Fruit fly (Drosophila melanogaster) whole organism, embryonic: Measurements from ENCODE around the gene CG43922.

ENCODE experiments used
- ATbp ChIP-seq: fragments of 200-800 bp; sonication (Bioruptor generic); optimal IDR thresholded peaks from 2 replicates; lab custom pipeline; 2017; ENCODE audit warnings: missing biosample characterization, mild to moderate bottlenecking, missing genetic modification characterization, missing genetic modification reagents
- Asciz ChIP-seq: fragments of 200-800 bp; sonication (Bioruptor generic); optimal IDR thresholded peaks from 2 replicates; lab custom pipeline; 2017; ENCODE audit warnings: missing biosample characterization, mild to moderate bottlenecking, missing genetic modification characterization, missing genetic modification reagents
- Atf6 ChIP-seq: fragments of 200-800 bp; sonication (Bioruptor generic); IDR thresholded peaks from 2 replicates; pipeline ENCODE4 v1.3.6; 2022; ENCODE audit warnings: missing biosample characterization, missing genetic modification characterization
- Awh ChIP-seq: fragments of 200-800 bp; sonication (Bioruptor generic); IDR thresholded peaks from 2 replicates; pipeline ENCODE4, ENCODE4 v1.3.6; 2022; ENCODE audit warnings: missing biosample characterization, missing genetic modification characterization
- Blimp-1 ChIP-seq: fragments of 200-800 bp; sonication (Bioruptor generic); optimal IDR thresholded peaks from 3 replicates; lab custom pipeline; 2018; ENCODE audit warnings: missing biosample characterization, missing genetic modification characterization, mild to moderate bottlenecking, moderate library complexity, missing genetic modification reagents
- BtbVII ChIP-seq: fragments of 200-800 bp; sonication (Bioruptor generic); optimal IDR thresholded peaks from 3 replicates; lab custom pipeline; 2017; ENCODE audit warnings: missing biosample characterization, mild to moderate bottlenecking, missing genetic modification characterization
- CG10431 ChIP-seq: fragments of 200-800 bp; sonication (Bioruptor generic); optimal IDR thresholded peaks from 3 replicates; lab custom pipeline; 2018; ENCODE audit warnings: missing biosample characterization, mild to moderate bottlenecking, missing genetic modification characterization
- CG12219 ChIP-seq: fragments of 200-800 bp; sonication (Bioruptor generic); optimal IDR thresholded peaks from 3 replicates; lab custom pipeline; 2018; ENCODE audit warnings: missing biosample characterization, mild to moderate bottlenecking, missing genetic modification characterization
- CG12236 ChIP-seq: fragments of 200-800 bp; sonication (Bioruptor generic); optimal IDR thresholded peaks from 2 replicates; lab custom pipeline; 2016; ENCODE audit warnings: missing biosample characterization, missing genetic modification characterization
- CG15696 ChIP-seq: fragments of 200-800 bp; sonication (Bioruptor generic); optimal IDR thresholded peaks from 2 replicates; lab custom pipeline; 2019; ENCODE audit warnings: missing biosample characterization, mild to moderate bottlenecking, missing genetic modification characterization, moderate library complexity
- CG17612 ChIP-seq: fragments of 200-800 bp; sonication (Bioruptor generic); IDR thresholded peaks from 2 replicates; pipeline ENCODE4 v1.3.6; 2022; ENCODE audit warnings: missing biosample characterization, missing genetic modification characterization
- CG2199 ChIP-seq: fragments of 200-800 bp; sonication (Bioruptor generic); IDR thresholded peaks from 3 replicates; pipeline ENCODE4 v1.3.6; 2022; ENCODE audit warnings: missing biosample characterization, missing genetic modification characterization
- CG33557 ChIP-seq: fragments of 200-800 bp; sonication (Bioruptor generic); optimal IDR thresholded peaks from 2 replicates; lab custom pipeline; 2019; ENCODE audit warnings: missing biosample characterization, mild to moderate bottlenecking, missing genetic modification characterization, moderate library complexity
- CG4404 ChIP-seq: fragments of 200-800 bp; sonication (Bioruptor generic); IDR thresholded peaks from 2 replicates; pipeline ENCODE4 v1.3.6; 2022; ENCODE audit warnings: missing biosample characterization, missing genetic modification characterization
- CG6689 ChIP-seq: fragments of 200-800 bp; sonication (Bioruptor generic); IDR thresholded peaks from 2 replicates; pipeline ENCODE4 v1.3.6; 2022; ENCODE audit warnings: missing biosample characterization, missing genetic modification characterization
- CG6813 ChIP-seq: fragments of 200-800 bp; sonication (Bioruptor generic); optimal IDR thresholded peaks from 2 replicates; lab custom pipeline; 2017; ENCODE audit warnings: missing biosample characterization, missing genetic modification characterization, mild to moderate bottlenecking, moderate library complexity, missing genetic modification reagents
- CG7786 ChIP-seq: fragments of 200-800 bp; sonication (Bioruptor generic); optimal IDR thresholded peaks from 2 replicates; lab custom pipeline; 2016; ENCODE audit warnings: missing biosample characterization, missing genetic modification characterization
- CG8359 ChIP-seq: fragments of 200-800 bp; sonication (Bioruptor generic); optimal IDR thresholded peaks from 2 replicates; lab custom pipeline; 2017; ENCODE audit warnings: missing biosample characterization, mild to moderate bottlenecking, missing genetic modification characterization, borderline replicate concordance
- CG8388 ChIP-seq: fragments of 200-800 bp; sonication (Bioruptor generic); optimal IDR thresholded peaks from 2 replicates; lab custom pipeline; 2019; ENCODE audit warnings: missing biosample characterization, mild to moderate bottlenecking, missing genetic modification characterization, moderate library complexity
- CTCF ChIP-seq: fragments of 200-800 bp; sonication (Bioruptor generic); optimal IDR thresholded peaks from 2 replicates; lab custom pipeline; 2017; ENCODE audit warnings: missing biosample characterization, mild to moderate bottlenecking, missing genetic modification characterization, moderate library complexity
- D19A ChIP-seq: fragments of 200-800 bp; optimal IDR thresholded peaks from 3 replicates; lab custom pipeline; 2019; ENCODE audit warnings: missing biosample characterization, mild to moderate bottlenecking, missing genetic modification characterization, moderate library complexity
- Eip74EF ChIP-seq, 2 experiments: fragments of 200-800 bp in 1 of 2; fragments of >200 bp in 1 of 2; sonication (Bioruptor generic) in 1 of 2; optimal IDR thresholded peaks; 2 replicates each; lab custom pipeline; 2017 to 2019; ENCODE audit warnings: missing biosample characterization in 2 of 2, missing genetic modification characterization in 2 of 2, mild to moderate bottlenecking in 1 of 2, moderate library complexity in 1 of 2
- H15 ChIP-seq: fragments of 200-800 bp; sonication (Bioruptor generic); IDR thresholded peaks from 3 replicates; pipeline ENCODE4 v1.3.6; 2022; ENCODE audit warnings: missing biosample characterization, missing genetic modification characterization
- Hr39 ChIP-seq: fragments of >200 bp; optimal IDR thresholded peaks from 2 replicates; lab custom pipeline; 2017
- Pdp1 ChIP-seq, 2 experiments: fragments of 200-800 bp; sonication (Bioruptor generic); optimal IDR thresholded peaks; 3 replicates each; lab custom pipeline; 2016; ENCODE audit warnings: missing biosample characterization in 2 of 2, missing genetic modification characterization in 2 of 2, mild to moderate bottlenecking in 1 of 2, moderate library complexity in 1 of 2
- Xrp1 ChIP-seq: fragments of 200-800 bp; sonication (Bioruptor generic); IDR thresholded peaks from 2 replicates; pipeline ENCODE4 v1.3.6; 2022; ENCODE audit warnings: missing biosample characterization, missing genetic modification characterization
- crol ChIP-seq: fragments of 200-800 bp; sonication (Bioruptor generic); IDR thresholded peaks from 2 replicates; pipeline ENCODE4 v1.3.6; 2022; ENCODE audit warnings: missing biosample characterization, missing genetic modification characterization
- fd64A ChIP-seq: fragments of 200-800 bp; sonication (Bioruptor generic); optimal IDR thresholded peaks from 3 replicates; lab custom pipeline; 2018; ENCODE audit warnings: missing biosample characterization, mild to moderate bottlenecking, missing genetic modification characterization
- gcm ChIP-seq: fragments of 200-800 bp; sonication (Bioruptor generic); optimal IDR thresholded peaks from 2 replicates; lab custom pipeline; 2019; ENCODE audit warnings: missing biosample characterization, mild to moderate bottlenecking, missing genetic modification characterization, moderate library complexity
- gem ChIP-seq: fragments of 200-800 bp; sonication (Bioruptor generic); optimal IDR thresholded peaks from 2 replicates; lab custom pipeline; 2019; ENCODE audit warnings: missing biosample characterization, mild to moderate bottlenecking, missing genetic modification characterization, moderate library complexity
- lola ChIP-seq, 3 experiments: fragments of >200 bp in 2 of 3; fragments of 200-800 bp in 1 of 3; sonication (Bioruptor generic) in 1 of 3; optimal IDR thresholded peaks; 2 replicates each; lab custom pipeline; 2017 to 2019; ENCODE audit warnings: missing biosample characterization in 3 of 3, missing genetic modification characterization in 3 of 3, mild to moderate bottlenecking in 1 of 3, moderate library complexity in 1 of 3
- onecut ChIP-seq: fragments of 200-800 bp; sonication (Bioruptor generic); IDR thresholded peaks from 2 replicates; pipeline ENCODE4 v1.3.6; 2022; ENCODE audit warnings: missing biosample characterization, missing genetic modification characterization
- pros ChIP-seq: fragments of 200-800 bp; sonication (Bioruptor generic); optimal IDR thresholded peaks from 3 replicates; lab custom pipeline; 2019; ENCODE audit warnings: missing biosample characterization, mild to moderate bottlenecking, missing genetic modification characterization, moderate library complexity
- rib ChIP-seq: fragments of 200-800 bp; sonication (Bioruptor generic); IDR thresholded peaks from 2 replicates; pipeline ENCODE4 v1.3.6; 2022; ENCODE audit warnings: missing biosample characterization, missing genetic modification characterization
- salm ChIP-seq: fragments of 200-800 bp; sonication (Bioruptor generic); optimal IDR thresholded peaks from 2 replicates; lab custom pipeline; 2018; ENCODE audit warnings: missing biosample characterization, mild to moderate bottlenecking, missing genetic modification characterization
- sd ChIP-seq: fragments of 200-800 bp; sonication (Bioruptor generic); optimal IDR thresholded peaks from 3 replicates; lab custom pipeline; 2018; ENCODE audit warnings: missing biosample characterization, mild to moderate bottlenecking, missing genetic modification characterization, moderate library complexity
- sens ChIP-seq: fragments of 200-800 bp; sonication (Bioruptor generic); peaks from one replicate; lab custom pipeline; 2016; ENCODE audit warnings: missing biosample characterization, missing genetic modification characterization
- so ChIP-seq: fragments of 200-800 bp; sonication (Bioruptor generic); IDR thresholded peaks from 3 replicates; pipeline ENCODE4 v1.3.6; 2022; ENCODE audit warnings: missing biosample characterization, missing genetic modification characterization
- sob ChIP-seq: fragments of 200-800 bp; sonication (Bioruptor generic); IDR thresholded peaks from 2 replicates; pipeline ENCODE4 v1.3.6; 2022; ENCODE audit warnings: missing biosample characterization, missing genetic modification characterization
- sr ChIP-seq: fragments of 200-800 bp; sonication (Bioruptor generic); IDR thresholded peaks from 3 replicates; pipeline ENCODE4 v1.3.6; 2022; ENCODE audit warnings: missing biosample characterization, missing genetic modification characterization
- stwl ChIP-seq: fragments of 200-800 bp; sonication (Bioruptor generic); optimal IDR thresholded peaks from 3 replicates; lab custom pipeline; 2018; ENCODE audit warnings: missing biosample characterization, mild to moderate bottlenecking, missing genetic modification characterization, moderate library complexity
- sug ChIP-seq: fragments of 200-800 bp; optimal IDR thresholded peaks from 2 replicates; lab custom pipeline; 2019; ENCODE audit warnings: missing biosample characterization, mild to moderate bottlenecking, missing genetic modification characterization, moderate library complexity
- trem ChIP-seq: fragments of 200-800 bp; optimal IDR thresholded peaks from 3 replicates; lab custom pipeline; 2019; ENCODE audit warnings: missing biosample characterization, mild to moderate bottlenecking, missing genetic modification characterization, moderate library complexity
- twi ChIP-seq: fragments of 200-800 bp; optimal IDR thresholded peaks from 2 replicates; lab custom pipeline; 2019; ENCODE audit warnings: missing biosample characterization, mild to moderate bottlenecking, missing genetic modification characterization, moderate library complexity
- unpg ChIP-seq: fragments of 200-800 bp; sonication (Bioruptor generic); optimal IDR thresholded peaks from 3 replicates; lab custom pipeline; 2018; ENCODE audit warnings: missing biosample characterization, mild to moderate bottlenecking, missing genetic modification characterization, moderate library complexity
- usp ChIP-seq: fragments of >200 bp; optimal IDR thresholded peaks from 2 replicates; lab custom pipeline; 2017; ENCODE audit warnings: missing biosample characterization, missing genetic modification characterization
- z ChIP-seq: fragments of 200-800 bp; sonication (Bioruptor generic); IDR thresholded peaks from 3 replicates; pipeline ENCODE4 v1.3.6; 2022; ENCODE audit warnings: missing biosample characterization, missing genetic modification characterization
- zen2 ChIP-seq: fragments of 200-800 bp; sonication (Bioruptor generic); IDR thresholded peaks from 3 replicates; pipeline ENCODE4 v1.3.6; 2022; ENCODE audit warnings: missing biosample characterization, missing genetic modification characterization; ENCODE audit not compliant: partially characterized antibody

The CG43922 gene

DNA sequence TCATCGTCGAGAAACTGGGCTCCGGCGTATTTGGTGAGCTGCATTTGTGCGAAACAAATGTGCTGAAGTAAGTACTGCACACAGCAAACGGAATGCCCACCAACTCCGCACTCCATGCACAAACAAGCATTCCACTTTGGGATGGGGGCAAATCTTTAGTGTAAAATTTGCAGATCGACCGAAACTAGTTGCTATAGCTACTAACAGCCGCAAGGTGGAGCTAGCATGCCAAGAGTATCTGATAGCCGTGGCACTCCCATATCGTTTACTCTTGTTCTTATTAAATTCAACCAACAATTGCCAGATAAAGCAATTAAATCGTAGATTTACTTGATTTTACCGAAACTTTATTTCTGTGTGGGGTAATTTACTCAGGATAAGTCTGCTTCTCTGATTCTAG is 6.9 kb downstream of the CG43922 start:
- no peak for TF ChIP-seq CG12236 (GFP tag; lab: Kevin White, UChicago)
- TF ChIP-seq Pdp1 (GFP tag; optimal IDR thresholded peaks at IDR 0.05; lab: Kevin White, UChicago) = no peak
- no peak for TF ChIP-seq unpg
- peak; percentile 61 for TF ChIP-seq CTCF (GFP tag; lab: Kevin White, UChicago)
- 0 out of 3 replicates have a peak, but pooled peaks have one; percentile 1 for TF ChIP-seq H15 (GFP tag; lab: Robert Waterston, UW)
- TF ChIP-seq zen2 = no peak
- no peak for TF ChIP-seq lola (GFP tag; optimal IDR thresholded peaks at IDR 0.05; lab: Kevin White, UChicago)

DNA sequence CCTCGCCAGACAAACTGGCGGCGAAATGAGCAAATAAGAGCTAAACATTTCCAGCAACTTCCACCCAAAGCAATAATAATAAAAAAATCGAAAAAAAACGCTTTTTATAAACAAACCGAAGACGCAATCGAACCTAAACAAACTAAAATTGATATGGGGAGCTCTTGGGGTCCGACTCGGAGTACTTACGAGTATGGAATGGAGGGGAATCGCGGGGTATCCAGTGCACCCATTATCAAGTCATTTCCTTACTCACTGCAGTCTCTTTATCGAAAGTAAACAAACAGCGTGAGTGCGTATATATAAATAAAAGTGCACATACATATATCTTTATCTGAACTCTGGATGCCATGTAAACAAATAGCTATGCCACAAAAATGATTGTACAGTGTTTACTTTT is 16.9 kb downstream of the CG43922 start:
- peak; percentile 66 for TF ChIP-seq Asciz
- peak; percentile 45 for TF ChIP-seq sd (tag; lab: Kevin White, UChicago)
- TF ChIP-seq sens (GFP tag; lab: Kevin White, UChicago) = peak; percentile 86
- peak; percentile 5 for TF ChIP-seq stwl (tag; lab: Kevin White, UChicago)
- peak; percentile 11 for TF ChIP-seq D19A (tag; lab: Kevin White, UChicago)
- no peak for TF ChIP-seq so (GFP tag; lab: Robert Waterston, UW)
- no peak for TF ChIP-seq trem (tag; lab: Kevin White, UChicago)
- TF ChIP-seq CG4404 (GFP tag; lab: Robert Waterston, UW) = no peak
- peak; percentile 59 for TF ChIP-seq CG10431
- TF ChIP-seq CG6813 (GFP tag; lab: Kevin White, UChicago) = peak; percentile 42
- no peak for TF ChIP-seq CG17612 (GFP tag; lab: Robert Waterston, UW)
- peak; percentile 68 for TF ChIP-seq sug (tag; lab: Kevin White, UChicago)
- TF ChIP-seq CG7786 = no peak
- TF ChIP-seq CG2199 (GFP tag; lab: Robert Waterston, UW) = peak; percentile 56; the same call in 2 of the 3 replicates
- TF ChIP-seq CG8359 (GFP tag; lab: Kevin White, UChicago) = peak; percentile 53
- 0 out of 3 replicates have a peak, but pooled peaks have one; percentile 14 for TF ChIP-seq z (GFP tag; lab: Robert Waterston, UW)
- no peak for TF ChIP-seq usp (GFP tag; lab: Kevin White, UChicago)
- TF ChIP-seq CG33557 (GFP tag; lab: Kevin White, UChicago) = peak; percentile 64
- TF ChIP-seq gcm (GFP tag; lab: Kevin White, UChicago) = peak; percentile 10
- TF ChIP-seq Eip74EF (GFP tag; optimal IDR thresholded peaks at IDR 0.05; lab: Kevin White, UChicago) = peak in 1 of 2 experiments; percentile 43
- TF ChIP-seq Pdp1 (GFP tag; optimal IDR thresholded peaks at IDR 0.05; lab: Kevin White, UChicago) = peak in 1 of 2 experiments; percentile 32
- TF ChIP-seq pros = peak; percentile 34
- TF ChIP-seq BtbVII = peak; percentile 1
- TF ChIP-seq Hr39 (lab: Kevin White, UChicago) = no peak
- TF ChIP-seq rib = 0 out of 2 replicates have a peak, but pooled peaks have one; percentile 26
- TF ChIP-seq Atf6 (GFP tag; lab: Robert Waterston, UW) = no peak
- 0 out of 2 replicates have a peak, but pooled peaks have one; percentile 1 for TF ChIP-seq Awh
- TF ChIP-seq sr (GFP tag; lab: Robert Waterston, UW) = no peak
- TF ChIP-seq gem (tag; lab: Kevin White, UChicago) = peak; percentile 28
- TF ChIP-seq CTCF (GFP tag; lab: Kevin White, UChicago) = peak; percentile 13
- TF ChIP-seq CG6689 (GFP tag; lab: Robert Waterston, UW) = no peak
- peak; percentile 83 for TF ChIP-seq fd64A
- no peak for TF ChIP-seq CG8388 (GFP tag; lab: Kevin White, UChicago)
- TF ChIP-seq CG12219 (GFP tag; lab: Kevin White, UChicago) = peak; percentile 21
- TF ChIP-seq CG15696 (tag; lab: Kevin White, UChicago) = peak; percentile 70
- TF ChIP-seq crol (GFP tag; lab: Robert Waterston, UW) = peak; percentile 91
- TF ChIP-seq sob (GFP tag; lab: Robert Waterston, UW) = no peak
- peak; percentile 1 for TF ChIP-seq salm (tag; lab: Kevin White, UChicago)
- peak; percentile 49 for TF ChIP-seq twi
- peak; percentile 25; the same call in 1 of the 2 replicates for TF ChIP-seq Xrp1 (GFP tag; lab: Robert Waterston, UW)
- peak; percentile 34 for TF ChIP-seq Blimp-1 (GFP tag; lab: Kevin White, UChicago)
- 0 out of 2 replicates have a peak, but pooled peaks have one; percentile 14 for TF ChIP-seq onecut (GFP tag; lab: Robert Waterston, UW)
- TF ChIP-seq lola (GFP tag; optimal IDR thresholded peaks at IDR 0.05; lab: Kevin White, UChicago) = peak in 1 of 3 experiments; percentile 46
- TF ChIP-seq ATbp (GFP tag; lab: Kevin White, UChicago) = peak; percentile 24
